Worm (Caenorhabditis elegans) whole organism, young adult: ENCODE results near the gene C18H9.1.

ENCODE experiments used
- T07F8.4 ChIP-seq: sonication (generic microtip); optimal IDR thresholded peaks from 2 replicates; lab custom pipeline; 2016; ENCODE audit warnings: mild to moderate bottlenecking, missing genetic modification characterization, moderate library complexity, missing compliant biosample characterization
- ama-1 ChIP-seq, 3 experiments: fragments of 150-350 bp in 1 of 3; sonication (generic microtip) in 2 of 3; optimal IDR thresholded peaks; 2 replicates each; lab custom pipeline; 2014 to 2018; ENCODE audit warnings: missing biosample characterization in 2 of 3, missing genetic modification characterization in 2 of 3, missing genetic modification reagents in 2 of 3
- ceh-91 ChIP-seq: fragments of 200-800 bp; sonication (Bioruptor generic); IDR thresholded peaks from 2 replicates; pipeline ENCODE4 v1.3.6; 2022; ENCODE audit warnings: missing genetic modification reagents, missing genetic modification characterization, missing compliant biosample characterization
- him-1 ChIP-seq: sonication (generic microtip); optimal IDR thresholded peaks from 2 replicates; lab custom pipeline; 2016; ENCODE audit warnings: missing genotype, missing genetic modification reagents, missing genetic modification characterization, missing compliant biosample characterization
- let-526 ChIP-seq: fragments of 200-800 bp; sonication (Bioruptor generic); IDR thresholded peaks from 2 replicates; pipeline ENCODE4 v1.3.6; 2022; ENCODE audit warnings: missing genetic modification reagents, missing genetic modification characterization, missing compliant biosample characterization
- lin-40 ChIP-seq: sonication (generic microtip); optimal IDR thresholded peaks from 2 replicates; lab custom pipeline; 2016; ENCODE audit warnings: missing genetic modification characterization, mild to moderate bottlenecking, missing compliant biosample characterization, missing genotype, missing genetic modification reagents
- rec-8 ChIP-seq, 2 experiments: sonication (generic microtip); optimal IDR thresholded peaks; 2 replicates each; lab custom pipeline; 2016; ENCODE audit warnings: mild to moderate bottlenecking in 2 of 2, missing genetic modification characterization in 2 of 2, missing genetic modification reagents in 2 of 2, missing genotype in 2 of 2, missing biosample characterization in 1 of 2, missing compliant biosample characterization in 1 of 2, moderate library complexity in 1 of 2
- xnd-1 ChIP-seq: sonication (generic microtip); optimal IDR thresholded peaks from 2 replicates; lab custom pipeline; 2016; ENCODE audit warnings: missing genotype, missing genetic modification reagents, missing genetic modification characterization, missing compliant biosample characterization

DNA sequence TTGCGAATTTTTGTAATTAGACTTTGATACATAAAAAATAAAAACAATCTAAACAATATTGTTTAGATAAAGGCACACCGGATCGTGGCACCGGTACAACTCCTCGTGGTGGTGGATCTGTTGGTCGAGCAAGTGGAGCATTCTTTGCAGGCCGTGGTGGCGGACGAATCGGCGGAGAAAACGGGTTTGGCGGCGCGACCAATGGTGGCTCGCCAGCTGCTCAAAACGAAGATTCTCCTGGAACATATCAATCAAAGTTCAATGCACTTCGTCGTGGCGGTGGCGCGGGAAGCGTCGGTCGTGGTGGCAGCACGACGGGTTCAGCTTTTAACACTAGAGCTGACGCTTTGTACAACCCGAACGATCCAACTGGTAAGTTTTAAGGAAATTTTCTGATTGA is 12.9 kb upstream of the C18H9.1 start:
- no peak for TF ChIP-seq xnd-1 (tag; lab: Kevin White, UChicago)
- no peak for TF ChIP-seq him-1
- no peak for TF ChIP-seq ceh-91
- TF ChIP-seq rec-8 (tag; optimal IDR thresholded peaks at IDR 0.05; lab: Kevin White, UChicago): no peak
- no peak for TF ChIP-seq let-526 (GFP tag; lab: Robert Waterston, UW)
- TF ChIP-seq ama-1 (optimal IDR thresholded peaks at IDR 0.05; lab: Kevin White, UChicago): no peak
- no peak for TF ChIP-seq ama-1 (GFP tag; optimal IDR thresholded peaks at IDR 0.05; lab: Kevin White, UChicago)
- no peak for TF ChIP-seq lin-40 (tag; lab: Kevin White, UChicago)
- no peak for TF ChIP-seq T07F8.4
